Fruit fly (Drosophila melanogaster): ENCODE results near the gene CG4998.
A peak's percentile ranks its signal among the peaks of the same experiment; 100 is the strongest.

Gene CG4998

DNA sequence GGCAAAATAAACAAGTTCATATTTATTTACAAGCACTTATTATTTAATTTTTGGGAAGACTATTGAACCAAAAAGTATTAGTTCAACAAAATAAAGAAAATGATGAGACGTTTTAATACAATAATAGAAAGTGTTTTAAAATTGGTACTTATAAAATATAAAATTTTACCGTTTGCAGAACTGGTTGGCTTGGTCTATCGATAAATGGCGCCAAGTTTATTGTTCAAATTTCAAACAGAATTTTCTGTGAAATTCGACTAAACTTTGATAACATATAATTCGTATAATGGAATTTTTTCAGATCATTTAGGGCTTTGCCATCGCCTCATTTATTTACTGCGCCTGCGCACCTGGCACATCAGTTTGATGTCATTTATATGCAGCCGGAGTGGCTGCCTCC, 52.0 kb downstream of the CG4998 start:
- TF ChIP-seq sage (GFP tag; optimal IDR thresholded peaks at IDR 0.05) (no peak), brk (GFP tag; optimal IDR thresholded peaks at IDR 0.05) (no peak), sv (GFP tag; optimal IDR thresholded peaks at IDR 0.05) (no peak), Rel (GFP tag; optimal IDR thresholded peaks at IDR 0.05) (no peak), Rel (tag; optimal IDR thresholded peaks at IDR 0.05) (no peak), Vsx2 (GFP tag; optimal IDR thresholded peaks at IDR 0.05; ENCODE audit: partially characterized antibody) (no peak), Myc (optimal IDR thresholded peaks at IDR 0.05) (no peak), pan (optimal IDR thresholded peaks at IDR 0.05) (no peak), Sp1 (GFP tag; optimal IDR thresholded peaks at IDR 0.05) (no peak), tai (GFP tag; optimal IDR thresholded peaks at IDR 0.05) (no peak), Hr83 (GFP tag; optimal IDR thresholded peaks at IDR 0.05; ENCODE audit: poor library complexity, severe bottlenecking) (no peak), OdsH (GFP tag; optimal IDR thresholded peaks at IDR 0.05) (no peak), Abd-B (GFP tag; optimal IDR thresholded peaks at IDR 0.05) (no peak), Dif (GFP tag; optimal IDR thresholded peaks at IDR 0.05; ENCODE audit: partially characterized antibody) (no peak)

dm6 chr3L:16391257-16391656, 52.5 kb downstream of the CG4998 start:
- TF ChIP-seq dsf (GFP tag; optimal IDR thresholded peaks at IDR 0.05; ENCODE audit: borderline replicate concordance): no peak
- TF ChIP-seq Rel (GFP tag; optimal IDR thresholded peaks at IDR 0.05): no peak
- TF ChIP-seq Rel (tag; optimal IDR thresholded peaks at IDR 0.05): peak; percentile 77
- no peak for TF ChIP-seq dmrt93B (GFP tag; optimal IDR thresholded peaks at IDR 0.05)
- TF ChIP-seq Hr83 (GFP tag; optimal IDR thresholded peaks at IDR 0.05; ENCODE audit: poor library complexity, severe bottlenecking): no peak

DNA sequence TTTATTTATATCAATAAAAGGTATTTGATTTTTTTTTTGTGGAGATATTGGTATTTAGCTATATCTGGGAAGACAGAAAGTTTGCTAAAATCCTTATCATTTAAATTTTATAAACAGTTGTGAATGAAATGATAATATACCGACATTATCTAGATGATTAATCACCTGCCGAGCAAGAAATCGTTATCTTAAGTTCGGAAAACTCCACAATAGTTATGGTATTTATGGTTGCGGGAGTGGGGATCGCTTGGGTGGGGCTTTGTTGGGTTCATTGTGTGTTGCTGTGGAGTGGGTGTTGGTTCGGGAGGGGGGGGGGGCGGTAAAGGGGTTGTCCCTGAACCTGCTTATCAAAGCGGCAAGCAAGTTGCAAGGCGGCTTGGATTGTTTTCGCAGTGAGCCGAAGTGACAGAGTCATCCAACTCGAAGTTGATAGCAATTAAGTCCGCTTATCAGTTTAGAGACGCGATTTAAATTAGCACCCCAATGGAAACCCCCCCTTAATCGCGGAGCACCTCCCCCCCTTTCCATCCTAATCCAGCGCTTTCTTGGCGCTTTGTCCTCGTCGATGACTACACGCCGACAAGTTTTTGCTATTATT, 53.5 kb downstream of the CG4998 start:
- TF ChIP-seq Rel (GFP tag; optimal IDR thresholded peaks at IDR 0.05) (no peak), Rel (tag; optimal IDR thresholded peaks at IDR 0.05) (peak; percentile 87), N (GFP tag; optimal IDR thresholded peaks at IDR 0.05) (no peak), Jra (GFP tag; optimal IDR thresholded peaks at IDR 0.05) (no peak), lola (GFP tag; optimal IDR thresholded peaks at IDR 0.05) (no peak)

dm6 chr3L:16392874-16393273, 54.1 kb downstream of the CG4998 start:
- no peak for TF ChIP-seq br (GFP tag; optimal IDR thresholded peaks at IDR 0.05)
- TF ChIP-seq GATAd (GFP tag; optimal IDR thresholded peaks at IDR 0.05): no peak
- TF ChIP-seq OdsH (GFP tag; optimal IDR thresholded peaks at IDR 0.05): no peak
- TF ChIP-seq Sp1 (GFP tag; optimal IDR thresholded peaks at IDR 0.05): no peak
- TF ChIP-seq Hnf4 (GFP tag; optimal IDR thresholded peaks at IDR 0.05): no peak
- TF ChIP-seq Abd-B (GFP tag; optimal IDR thresholded peaks at IDR 0.05): no peak
- no peak for TF ChIP-seq CG9705 (GFP tag; optimal IDR thresholded peaks at IDR 0.05)
- no peak for TF ChIP-seq foxo (GFP tag; optimal IDR thresholded peaks at IDR 0.05)
- TF ChIP-seq CG32264 (GFP tag; optimal IDR thresholded peaks at IDR 0.05): no peak

dm6 chr3L:16393700-16394099, 54.9 kb downstream of the CG4998 start:
- TF ChIP-seq Mio (GFP tag; optimal IDR thresholded peaks at IDR 0.05) (no peak), Rel (GFP tag; optimal IDR thresholded peaks at IDR 0.05) (no peak), Rel (tag; optimal IDR thresholded peaks at IDR 0.05) (peak; percentile 11), ey (GFP tag; optimal IDR thresholded peaks at IDR 0.05) (no peak), Abd-B (GFP tag; optimal IDR thresholded peaks at IDR 0.05) (no peak), Sp1 (GFP tag; optimal IDR thresholded peaks at IDR 0.05) (no peak)

DNA sequence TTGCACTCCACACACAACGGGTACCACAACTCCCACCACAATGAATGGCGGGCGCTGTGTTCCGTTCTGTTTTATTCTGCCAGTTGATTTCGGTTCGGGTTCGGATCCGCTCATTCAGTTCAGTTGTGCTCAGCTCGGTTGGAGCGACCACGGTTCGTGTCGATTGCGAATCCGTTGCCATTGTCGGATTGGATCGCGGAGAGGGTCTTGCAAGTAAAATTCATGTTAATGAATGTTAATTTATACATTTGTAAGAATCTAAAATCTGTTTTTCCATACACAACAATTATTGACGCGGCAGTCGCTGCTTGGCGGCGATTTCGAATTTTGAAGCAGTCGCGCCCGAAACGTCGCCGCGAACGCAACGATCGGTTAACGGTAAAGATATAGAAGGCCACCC, 55.7 kb downstream of the CG4998 start, which contains the start of gene Gagr:
Gene Gagr (plus strand): TSS at position 81 of the 400 bp plus-strand sequence.
- TF ChIP-seq Rel (GFP tag; optimal IDR thresholded peaks at IDR 0.05): no peak
- peak; percentile 5 for TF ChIP-seq Rel (tag; optimal IDR thresholded peaks at IDR 0.05)
- TF ChIP-seq tai (GFP tag; optimal IDR thresholded peaks at IDR 0.05): no peak
- TF ChIP-seq dl (GFP tag; optimal IDR thresholded peaks at IDR 0.05; ENCODE audit: insufficient read depth in 1 of 2, partially characterized antibody in 2 of 2): no peak
- no peak for TF ChIP-seq pan (optimal IDR thresholded peaks at IDR 0.05)
- TF ChIP-seq Myc (optimal IDR thresholded peaks at IDR 0.05): no peak

All from whole organism, wandering third instar larva.